Worm (Caenorhabditis elegans) whole organism, L4 larva: Measurements from ENCODE around the gene R02D5.7.

Experiments
- F10B5.3 ChIP-seq: sonication (generic microtip); optimal IDR thresholded peaks from 2 replicates; lab custom pipeline; 2016; ENCODE audit warnings: mild to moderate bottlenecking, missing genetic modification characterization, missing compliant biosample characterization
- F26F4.8 ChIP-seq: fragments of 200-800 bp; sonication (Bioruptor generic); conservative IDR thresholded peaks from 2 replicates; pipeline ENCODE4 v1.3.6; 2022; ENCODE audit warnings: missing genetic modification characterization, missing compliant biosample characterization
- T20F7.1 ChIP-seq: fragments of 200-800 bp; sonication (Bioruptor generic); optimal IDR thresholded peaks from 2 replicates; lab custom pipeline; 2018; ENCODE audit warnings: mild to moderate bottlenecking, missing genetic modification characterization, missing compliant biosample characterization
- T26A8.4 ChIP-seq: fragments of 200-800 bp; sonication (Bioruptor generic); IDR thresholded peaks from 2 replicates; pipeline ENCODE4 v1.3.6; 2022; ENCODE audit warnings: missing genetic modification characterization, missing compliant biosample characterization
- Y48G9A.11 ChIP-seq: fragments of 200-800 bp; sonication (Bioruptor generic); IDR thresholded peaks from 2 replicates; pipeline ENCODE4 v1.3.6; 2022; ENCODE audit warnings: missing genetic modification reagents, missing genetic modification characterization, missing compliant biosample characterization
- Y75B8A.6 ChIP-seq: fragments of 200-800 bp; sonication (Bioruptor generic); IDR thresholded peaks from 2 replicates; pipeline ENCODE4 v1.3.6; 2022; ENCODE audit warnings: missing genetic modification reagents, missing genetic modification characterization, missing compliant biosample characterization
- ZK337.2 ChIP-seq: fragments of 200-800 bp; sonication (Bioruptor generic); IDR thresholded peaks from 2 replicates; pipeline ENCODE4 v1.3.6; 2022; ENCODE audit warnings: missing genetic modification reagents, missing genetic modification characterization, missing compliant biosample characterization
- ZK546.5 ChIP-seq, 2 experiments: sonication (generic microtip); optimal IDR thresholded peaks; 2 replicates each; lab custom pipeline; 2017; ENCODE audit warnings: missing biosample characterization in 2 of 2, missing genetic modification characterization in 2 of 2
- ama-1 ChIP-seq: fragments of 150-350 bp; optimal IDR thresholded peaks from 2 replicates; lab custom pipeline; 2014; ENCODE audit warnings: inconsistent platforms, mixed read lengths
- arid-1 ChIP-seq: fragments of 200-800 bp; sonication (Bioruptor generic); conservative IDR thresholded peaks from 2 replicates; pipeline ENCODE4 v1.3.6; 2022; ENCODE audit warnings: missing genetic modification reagents, missing genetic modification characterization, missing compliant biosample characterization
- ceh-20 ChIP-seq: fragments of 200-800 bp; sonication (Bioruptor generic); IDR thresholded peaks from 2 replicates; pipeline ENCODE4 v1.3.6; 2022; ENCODE audit warnings: missing genetic modification reagents, missing genetic modification characterization, missing compliant biosample characterization
- ceh-44 ChIP-seq: fragments of 200-800 bp; sonication (Bioruptor generic); IDR thresholded peaks from 2 replicates; pipeline ENCODE4 v1.3.6; 2022; ENCODE audit warnings: missing genetic modification reagents, missing genetic modification characterization, missing compliant biosample characterization
- cey-2 ChIP-seq: sonication (generic microtip); optimal IDR thresholded peaks from 3 replicates; lab custom pipeline; 2017; ENCODE audit warnings: missing genetic modification characterization, mild to moderate bottlenecking, missing compliant biosample characterization, antibody characterized with exemption, borderline replicate concordance; ENCODE audit not compliant: insufficient read depth
- daf-16 ChIP-seq, 3 experiments: sonication (generic microtip); optimal IDR thresholded peaks; 2 replicates each; lab custom pipeline; 2016 to 2017; ENCODE audit warnings: missing genetic modification characterization in 3 of 3, missing genetic modification reagents in 3 of 3, mild to moderate bottlenecking in 2 of 3, missing compliant biosample characterization in 2 of 3, missing biosample characterization in 1 of 3, moderate library complexity in 1 of 3
- daf-19 ChIP-seq: fragments of 200-800 bp; sonication (Bioruptor generic); conservative IDR thresholded peaks from 2 replicates; pipeline ENCODE4 v1.3.6; 2022; ENCODE audit warnings: missing genetic modification characterization, missing compliant biosample characterization
- dmd-8 ChIP-seq: fragments of 200-800 bp; sonication (Bioruptor generic); IDR thresholded peaks from 2 replicates; pipeline ENCODE4 v1.3.6; 2022; ENCODE audit warnings: missing genetic modification characterization, missing compliant biosample characterization
- dmd-9 ChIP-seq: fragments of 200-800 bp; sonication (Bioruptor generic); IDR thresholded peaks from 2 replicates; pipeline ENCODE4 v1.3.6; 2022; ENCODE audit warnings: missing genetic modification reagents, missing genetic modification characterization, missing compliant biosample characterization
- duxl-1 ChIP-seq: sonication (generic microtip); optimal IDR thresholded peaks from 2 replicates; lab custom pipeline; 2016; ENCODE audit warnings: mild to moderate bottlenecking, missing genetic modification characterization, moderate library complexity, missing compliant biosample characterization; ENCODE audit not compliant: poor library complexity
- dve-1 ChIP-seq: sonication (generic microtip); optimal IDR thresholded peaks from 2 replicates; lab custom pipeline; 2017; ENCODE audit warnings: antibody characterized with exemption, mild to moderate bottlenecking, missing genetic modification characterization, missing compliant biosample characterization; ENCODE audit not compliant: insufficient read depth
- fkh-10 ChIP-seq: fragments of 150-350 bp; optimal IDR thresholded peaks from 2 replicates; lab custom pipeline; 2014; ENCODE audit warnings: missing biosample characterization, missing genetic modification reagents, missing genetic modification characterization
- fos-1 ChIP-seq: fragments of 150-350 bp; optimal IDR thresholded peaks from 2 replicates; lab custom pipeline; 2014; ENCODE audit warnings: missing biosample characterization, missing genetic modification characterization
- hlh-30 ChIP-seq: sonication (generic microtip); optimal IDR thresholded peaks from 2 replicates; lab custom pipeline; 2017; ENCODE audit warnings: antibody characterized with exemption, mild to moderate bottlenecking, missing genetic modification characterization, missing compliant biosample characterization; ENCODE audit not compliant: insufficient read depth
- jun-1 ChIP-seq: fragments of 150-350 bp; optimal IDR thresholded peaks from 2 replicates; lab custom pipeline; 2014; ENCODE audit warnings: missing biosample characterization, missing genetic modification reagents, missing genetic modification characterization
- lin-1 ChIP-seq: fragments of 200-800 bp; sonication (Bioruptor generic); IDR thresholded peaks from 2 replicates; pipeline ENCODE4 v1.3.6; 2022; ENCODE audit warnings: missing genetic modification reagents, missing genetic modification characterization, missing compliant biosample characterization
- lin-13 ChIP-seq: fragments of 150-350 bp; optimal IDR thresholded peaks from 2 replicates; lab custom pipeline; 2014; ENCODE audit warnings: missing biosample characterization, missing genetic modification reagents, missing genetic modification characterization
- lin-15B ChIP-seq: fragments of 150-350 bp; sonication (generic microtip); optimal IDR thresholded peaks from 3 replicates; lab custom pipeline; 2014; ENCODE audit warnings: missing biosample characterization, missing genetic modification characterization
- lin-29 ChIP-seq: fragments of 200-800 bp; sonication (Bioruptor generic); IDR thresholded peaks from 2 replicates; pipeline ENCODE4 v1.3.6; 2022; ENCODE audit warnings: missing genetic modification reagents, missing genetic modification characterization, missing compliant biosample characterization
- mdt-29 ChIP-seq: fragments of 200-800 bp; sonication (Bioruptor generic); IDR thresholded peaks from 2 replicates; pipeline ENCODE4 v1.3.6; 2022; ENCODE audit warnings: missing genetic modification reagents, missing genetic modification characterization, missing compliant biosample characterization
- mxl-3 ChIP-seq: fragments of 200-800 bp; sonication (Bioruptor generic); optimal IDR thresholded peaks from 2 replicates; lab custom pipeline; 2018; ENCODE audit warnings: mild to moderate bottlenecking, missing genetic modification characterization, missing compliant biosample characterization
- nhr-102 ChIP-seq: sonication (generic microtip); optimal IDR thresholded peaks from 2 replicates; lab custom pipeline; 2016; ENCODE audit warnings: mild to moderate bottlenecking, missing genetic modification characterization, moderate library complexity, missing compliant biosample characterization
- nhr-111 ChIP-seq: fragments of 200-800 bp; sonication (Bioruptor generic); optimal IDR thresholded peaks from 2 replicates; lab custom pipeline; 2018; ENCODE audit warnings: mild to moderate bottlenecking, missing genetic modification characterization, missing compliant biosample characterization
- nhr-25 ChIP-seq: sonication (generic microtip); optimal IDR thresholded peaks from 2 replicates; lab custom pipeline; 2017; ENCODE audit warnings: missing genetic modification characterization, mild to moderate bottlenecking, missing compliant biosample characterization, antibody characterized with exemption, moderate library complexity, borderline replicate concordance; ENCODE audit not compliant: insufficient read depth
- nhr-41 ChIP-seq: fragments of 200-800 bp; sonication (Bioruptor generic); IDR thresholded peaks from 2 replicates; pipeline ENCODE4 v1.3.6; 2022; ENCODE audit warnings: missing genetic modification reagents, missing genetic modification characterization, missing compliant biosample characterization
- nhr-6 ChIP-seq: fragments of 150-350 bp; optimal IDR thresholded peaks from 2 replicates; lab custom pipeline; 2014; ENCODE audit warnings: missing biosample characterization, missing genetic modification characterization
- nhr-76 ChIP-seq: fragments of 150-350 bp; optimal IDR thresholded peaks from 2 replicates; lab custom pipeline; 2014; ENCODE audit warnings: missing biosample characterization, missing genetic modification characterization
- nhr-77 ChIP-seq: fragments of 150-350 bp; optimal IDR thresholded peaks from 2 replicates; lab custom pipeline; 2014; ENCODE audit warnings: missing biosample characterization, missing genetic modification characterization
- pha-4 ChIP-seq, 2 experiments: fragments of 150-350 bp in 1 of 2; fragments of 200-800 bp in 1 of 2; sonication (Bioruptor generic) in 1 of 2; IDR thresholded peaks in 1 of 2; optimal IDR thresholded peaks in 1 of 2; 2 replicates each; pipeline versions ENCODE4 v1.3.6 to Lab custom; 2014 to 2022; ENCODE audit warnings: missing genetic modification characterization in 2 of 2, missing genetic modification reagents in 2 of 2, missing biosample characterization in 1 of 2, missing compliant biosample characterization in 1 of 2
- rbr-2 ChIP-seq: sonication (generic microtip); optimal IDR thresholded peaks from 2 replicates; lab custom pipeline; 2016; ENCODE audit warnings: missing genotype, missing genetic modification characterization, missing compliant biosample characterization
- saeg-2 ChIP-seq: fragments of 200-800 bp; sonication (Bioruptor generic); IDR thresholded peaks from 2 replicates; pipeline ENCODE4 v1.3.6; 2022; ENCODE audit warnings: missing genetic modification reagents, missing genetic modification characterization, missing compliant biosample characterization
- snpc-1.2 ChIP-seq: fragments of 200-800 bp; sonication (Bioruptor generic); IDR thresholded peaks from 2 replicates; pipeline ENCODE4 v1.3.6; 2022; ENCODE audit warnings: missing genetic modification reagents, missing genetic modification characterization, missing compliant biosample characterization
- spr-3 ChIP-seq: fragments of 200-800 bp; sonication (Bioruptor generic); optimal IDR thresholded peaks from 2 replicates; lab custom pipeline; 2018; ENCODE audit warnings: mild to moderate bottlenecking, missing genetic modification characterization, missing compliant biosample characterization
- tag-97 ChIP-seq: fragments of 200-800 bp; sonication (Bioruptor generic); IDR thresholded peaks from 2 replicates; pipeline ENCODE4 v1.3.6; 2022; ENCODE audit warnings: missing genetic modification characterization, missing compliant biosample characterization
- tra-1 ChIP-seq: fragments of 200-800 bp; sonication (Bioruptor generic); IDR thresholded peaks from 2 replicates; pipeline ENCODE4 v1.3.6; 2022; ENCODE audit warnings: missing genetic modification reagents, missing genetic modification characterization, missing compliant biosample characterization
- unc-39 ChIP-seq: sonication (generic microtip); optimal IDR thresholded peaks from 2 replicates; lab custom pipeline; 2017; ENCODE audit warnings: missing biosample characterization, missing genetic modification characterization
- unc-62 ChIP-seq, 3 experiments: fragments of 150-350 bp in 1 of 3; sonication (generic microtip); optimal IDR thresholded peaks in 2 of 3; peaks in 1 of 3; 1 replicate in 1 of 3; 2 replicates in 2 of 3; lab custom pipeline; 2014 to 2017; ENCODE audit warnings: missing biosample characterization in 3 of 3, missing genetic modification characterization in 3 of 3, missing genetic modification reagents in 3 of 3, missing genotype in 1 of 3
- zfp-2 ChIP-seq: sonication (generic microtip); optimal IDR thresholded peaks from 2 replicates; lab custom pipeline; 2016; ENCODE audit warnings: mild to moderate bottlenecking, missing genetic modification characterization, missing compliant biosample characterization
- zip-11 ChIP-seq: fragments of 200-800 bp; sonication (Bioruptor generic); IDR thresholded peaks from 2 replicates; pipeline ENCODE4 v1.3.6; 2022; ENCODE audit warnings: missing genetic modification characterization, missing compliant biosample characterization
- zip-2 ChIP-seq: fragments of 150-350 bp; optimal IDR thresholded peaks from 2 replicates; lab custom pipeline; 2014; ENCODE audit warnings: missing biosample characterization, missing genetic modification characterization
- ztf-11 ChIP-seq: fragments of 150-350 bp; optimal IDR thresholded peaks from 2 replicates; lab custom pipeline; 2014; ENCODE audit warnings: missing biosample characterization, missing genetic modification characterization
- ztf-7 ChIP-seq: fragments of 150-350 bp; optimal IDR thresholded peaks from 2 replicates; lab custom pipeline; 2014; ENCODE audit warnings: missing biosample characterization, missing genetic modification characterization

Gene R02D5.7

DNA sequence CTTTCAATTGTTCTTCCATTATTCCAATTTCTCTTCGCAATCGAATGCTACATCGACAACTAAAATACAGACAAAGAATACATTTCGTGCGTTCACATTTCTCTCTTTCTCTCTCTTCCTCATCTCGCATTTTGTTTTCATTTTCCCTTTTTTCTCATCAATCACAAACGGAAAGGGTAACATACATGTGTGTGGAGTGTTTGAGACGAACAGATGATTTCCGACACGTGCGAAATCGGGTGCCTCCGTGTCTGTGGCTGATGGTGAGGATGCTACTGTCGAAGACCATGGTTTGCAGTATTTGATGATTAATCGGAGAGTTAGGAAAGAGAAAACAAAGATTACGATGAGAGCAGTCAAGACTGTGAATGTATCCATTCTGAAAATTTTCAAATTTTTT lies 29.4 kb upstream of the R02D5.7 start, which contains the start of gene R02D5.9:
Gene R02D5.9 (minus strand): TSS at position 378 of the 400 bp plus-strand sequence.
- TF ChIP-seq nhr-76 (peak; percentile 14), tra-1 (GFP tag; lab: Robert Waterston, UW) (peak; percentile 54; the same call in 1 of the 2 replicates), lin-1 (GFP tag; lab: Robert Waterston, UW) (no peak), ceh-44 (GFP tag; lab: Robert Waterston, UW) (no peak), zfp-2 (tag; lab: Kevin White, UChicago) (no peak), ceh-20 (GFP tag; lab: Robert Waterston, UW) (no peak), nhr-25 (no peak), fkh-10 (no peak), nhr-111 (GFP tag; lab: Kevin White, UChicago) (no peak), ztf-7 (tag; lab: Kevin White, UChicago) (no peak), dmd-9 (no peak), mdt-29 (GFP tag; lab: Robert Waterston, UW) (no peak), ZK337.2 (GFP tag; lab: Robert Waterston, UW) (no peak), dmd-8 (GFP tag; lab: Robert Waterston, UW) (no peak), unc-62 (GFP tag; optimal IDR thresholded peaks at IDR 0.05 in 1 of 2; lab: Kevin White, UChicago) (peak in 1 of 2 experiments; percentile 85), unc-62 (tag; optimal IDR thresholded peaks at IDR 0.05; lab: Kevin White, UChicago) (no peak), mxl-3 (GFP tag; lab: Kevin White, UChicago) (peak; percentile 91), F10B5.3 (tag; lab: Kevin White, UChicago) (no peak), nhr-6 (tag; lab: Kevin White, UChicago) (peak; percentile 85), nhr-41 (GFP tag; lab: Robert Waterston, UW) (no peak), nhr-77 (tag; lab: Kevin White, UChicago) (peak; percentile 47), nhr-102 (tag; lab: Kevin White, UChicago) (no peak), snpc-1.2 (GFP tag; lab: Robert Waterston, UW) (no peak), ZK546.5 (tag; optimal IDR thresholded peaks at IDR 0.05; lab: Kevin White, UChicago) (no peak), T20F7.1 (GFP tag; lab: Kevin White, UChicago) (no peak), daf-19 (GFP tag; lab: Robert Waterston, UW) (no peak), spr-3 (GFP tag; lab: Kevin White, UChicago) (no peak), ama-1 (lab: Kevin White, UChicago) (no peak), jun-1 (tag; lab: Kevin White, UChicago) (no peak), F26F4.8 (GFP tag; lab: Robert Waterston, UW) (no peak), fos-1 (no peak), duxl-1 (no peak), pha-4 (GFP tag; IDR thresholded peaks at IDR 0.05; lab: Robert Waterston, UW) (no peak), pha-4 (tag; optimal IDR thresholded peaks at IDR 0.05; lab: Kevin White, UChicago) (no peak), arid-1 (GFP tag; lab: Robert Waterston, UW) (no peak), Y75B8A.6 (no peak), ztf-11 (no peak), hlh-30 (tag; lab: Kevin White, UChicago) (peak; percentile 85), cey-2 (tag; lab: Kevin White, UChicago) (peak; percentile 52), lin-29 (GFP tag; lab: Robert Waterston, UW) (no peak), unc-39 (no peak), dve-1 (peak; percentile 61), zip-11 (GFP tag; lab: Robert Waterston, UW) (no peak), lin-15B (tag; lab: Kevin White, UChicago) (no peak), rbr-2 (no peak), T26A8.4 (GFP tag; lab: Robert Waterston, UW) (no peak), saeg-2 (no peak), tag-97 (GFP tag; lab: Robert Waterston, UW) (no peak), daf-16 (GFP tag; optimal IDR thresholded peaks at IDR 0.05; lab: Kevin White, UChicago) (no peak), daf-16 (tag; optimal IDR thresholded peaks at IDR 0.05; lab: Kevin White, UChicago) (no peak), zip-2 (tag; lab: Kevin White, UChicago) (no peak), lin-13 (GFP tag; lab: Kevin White, UChicago) (no peak), Y48G9A.11 (GFP tag; lab: Robert Waterston, UW) (no peak)
